Worm (Caenorhabditis elegans) whole organism, L3 larva: ENCODE data around the gene ZK596.3.

ENCODE experiments used
- sea-2 ChIP-seq: fragments of 150-350 bp; sonication (generic microtip); optimal IDR thresholded peaks from 4 replicates; lab custom pipeline; 2014; ENCODE audit warnings: missing biosample characterization, missing genetic modification reagents, missing genetic modification characterization
- ztf-11 ChIP-seq: fragments of 150-350 bp; optimal IDR thresholded peaks from 2 replicates; lab custom pipeline; 2014; ENCODE audit warnings: missing biosample characterization, missing genetic modification characterization

DNA sequence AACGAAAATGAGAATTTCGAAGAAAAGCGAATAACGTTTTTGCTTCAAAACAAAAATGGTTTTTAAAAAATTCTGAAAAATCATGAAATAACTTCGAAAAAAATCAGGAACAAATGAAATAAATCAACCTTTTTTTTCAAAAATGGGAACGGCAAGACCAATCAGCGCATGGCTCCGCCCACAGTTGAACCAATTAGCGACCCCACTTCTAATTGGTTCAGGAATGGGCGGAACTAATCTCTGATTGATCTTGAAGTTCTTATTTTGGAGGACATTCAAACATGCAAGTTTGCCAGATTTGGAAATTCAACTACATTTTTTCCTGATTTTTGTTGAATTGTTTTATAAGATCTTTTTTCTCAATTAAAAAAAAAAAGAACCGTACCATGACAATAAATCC lies 48.2 kb downstream of the ZK596.3 start:
- TF ChIP-seq sea-2: no peak
- no peak for TF ChIP-seq ztf-11 (tag; lab: Kevin White, UChicago)
